Worm (Caenorhabditis elegans) whole organism, L4 larva: ENCODE results near the gene R01E6.5.

Experiments used
- F26F4.8 ChIP-seq: fragments of 200-800 bp; sonication (Bioruptor generic); conservative IDR thresholded peaks from 2 replicates; pipeline ENCODE4 v1.3.6; 2022; ENCODE audit warnings: missing genetic modification characterization, missing compliant biosample characterization
- T20F7.1 ChIP-seq: fragments of 200-800 bp; sonication (Bioruptor generic); optimal IDR thresholded peaks from 2 replicates; lab custom pipeline; 2018; ENCODE audit warnings: mild to moderate bottlenecking, missing genetic modification characterization, missing compliant biosample characterization
- T26A8.4 ChIP-seq: fragments of 200-800 bp; sonication (Bioruptor generic); IDR thresholded peaks from 2 replicates; pipeline ENCODE4 v1.3.6; 2022; ENCODE audit warnings: missing genetic modification characterization, missing compliant biosample characterization
- Y105C5A.15 ChIP-seq: fragments of 200-800 bp; sonication (Bioruptor generic); IDR thresholded peaks from 2 replicates; pipeline ENCODE4 v1.3.6; 2022; ENCODE audit warnings: missing genetic modification characterization, missing compliant biosample characterization
- Y48G9A.11 ChIP-seq: fragments of 200-800 bp; sonication (Bioruptor generic); IDR thresholded peaks from 2 replicates; pipeline ENCODE4 v1.3.6; 2022; ENCODE audit warnings: missing genetic modification reagents, missing genetic modification characterization, missing compliant biosample characterization
- ZK546.5 ChIP-seq, 2 experiments: sonication (generic microtip); optimal IDR thresholded peaks; 2 replicates each; lab custom pipeline; 2017; ENCODE audit warnings: missing biosample characterization in 2 of 2, missing genetic modification characterization in 2 of 2
- arid-1 ChIP-seq: fragments of 200-800 bp; sonication (Bioruptor generic); conservative IDR thresholded peaks from 2 replicates; pipeline ENCODE4 v1.3.6; 2022; ENCODE audit warnings: missing genetic modification reagents, missing genetic modification characterization, missing compliant biosample characterization
- ceh-28 ChIP-seq: fragments of 150-350 bp; optimal IDR thresholded peaks from 2 replicates; lab custom pipeline; 2014; ENCODE audit warnings: missing biosample characterization, missing genetic modification reagents, missing genetic modification characterization
- ceh-62 ChIP-seq: sonication (generic microtip); optimal IDR thresholded peaks from 2 replicates; lab custom pipeline; 2017; ENCODE audit warnings: missing biosample characterization, missing genetic modification characterization
- ceh-82 ChIP-seq: sonication (generic microtip); optimal IDR thresholded peaks from 2 replicates; lab custom pipeline; 2017; ENCODE audit warnings: missing biosample characterization, missing genetic modification characterization
- ces-1 ChIP-seq: fragments of 150-350 bp; sonication (generic microtip); optimal IDR thresholded peaks from 4 replicates; lab custom pipeline; 2014; ENCODE audit warnings: missing biosample characterization, missing genetic modification reagents, missing genetic modification characterization
- cey-2 ChIP-seq: sonication (generic microtip); optimal IDR thresholded peaks from 3 replicates; lab custom pipeline; 2017; ENCODE audit warnings: missing genetic modification characterization, mild to moderate bottlenecking, missing compliant biosample characterization, antibody characterized with exemption, borderline replicate concordance; ENCODE audit not compliant: insufficient read depth
- daf-19 ChIP-seq: fragments of 200-800 bp; sonication (Bioruptor generic); conservative IDR thresholded peaks from 2 replicates; pipeline ENCODE4 v1.3.6; 2022; ENCODE audit warnings: missing genetic modification characterization, missing compliant biosample characterization
- daf-8 ChIP-seq: fragments of 200-800 bp; sonication (Bioruptor generic); IDR thresholded peaks from 2 replicates; pipeline ENCODE4 v1.3.6; 2022; ENCODE audit warnings: missing genetic modification characterization, missing compliant biosample characterization
- dmd-6 ChIP-seq: fragments of 200-800 bp; sonication (Bioruptor generic); IDR thresholded peaks from 2 replicates; pipeline ENCODE4 v1.3.6; 2022; ENCODE audit warnings: missing genetic modification reagents, missing genetic modification characterization, missing compliant biosample characterization
- dmd-8 ChIP-seq: fragments of 200-800 bp; sonication (Bioruptor generic); IDR thresholded peaks from 2 replicates; pipeline ENCODE4 v1.3.6; 2022; ENCODE audit warnings: missing genetic modification characterization, missing compliant biosample characterization
- dmd-9 ChIP-seq: fragments of 200-800 bp; sonication (Bioruptor generic); IDR thresholded peaks from 2 replicates; pipeline ENCODE4 v1.3.6; 2022; ENCODE audit warnings: missing genetic modification reagents, missing genetic modification characterization, missing compliant biosample characterization
- dpl-1 ChIP-seq: fragments of 150-350 bp; optimal IDR thresholded peaks from 2 replicates; lab custom pipeline; 2014; ENCODE audit warnings: missing biosample characterization, missing genetic modification reagents, missing genetic modification characterization
- duxl-1 ChIP-seq: sonication (generic microtip); optimal IDR thresholded peaks from 2 replicates; lab custom pipeline; 2016; ENCODE audit warnings: mild to moderate bottlenecking, missing genetic modification characterization, moderate library complexity, missing compliant biosample characterization; ENCODE audit not compliant: poor library complexity
- egl-27 ChIP-seq: sonication (generic microtip); optimal IDR thresholded peaks from 3 replicates; lab custom pipeline; 2017; ENCODE audit warnings: missing biosample characterization, missing genetic modification reagents, missing genetic modification characterization
- egl-43 ChIP-seq: fragments of 200-800 bp; sonication (Bioruptor generic); IDR thresholded peaks from 2 replicates; pipeline ENCODE4 v1.3.6; 2022; ENCODE audit warnings: missing genetic modification reagents, missing genetic modification characterization, missing compliant biosample characterization
- fkh-10 ChIP-seq: fragments of 150-350 bp; optimal IDR thresholded peaks from 2 replicates; lab custom pipeline; 2014; ENCODE audit warnings: missing biosample characterization, missing genetic modification reagents, missing genetic modification characterization
- hlh-11 ChIP-seq: fragments of 200-800 bp; sonication (Bioruptor generic); optimal IDR thresholded peaks from 2 replicates; lab custom pipeline; 2018; ENCODE audit warnings: mild to moderate bottlenecking, missing genetic modification characterization, missing compliant biosample characterization
- jun-1 ChIP-seq: fragments of 150-350 bp; optimal IDR thresholded peaks from 2 replicates; lab custom pipeline; 2014; ENCODE audit warnings: missing biosample characterization, missing genetic modification reagents, missing genetic modification characterization
- lim-7 ChIP-seq: fragments of 200-800 bp; sonication (Bioruptor generic); IDR thresholded peaks from 2 replicates; pipeline ENCODE4 v1.3.6; 2022; ENCODE audit warnings: missing genetic modification characterization, missing compliant biosample characterization
- lin-15B ChIP-seq: fragments of 150-350 bp; sonication (generic microtip); optimal IDR thresholded peaks from 3 replicates; lab custom pipeline; 2014; ENCODE audit warnings: missing biosample characterization, missing genetic modification characterization
- lin-39 ChIP-seq: fragments of 150-350 bp; optimal IDR thresholded peaks from 2 replicates; lab custom pipeline; 2014; ENCODE audit warnings: missing biosample characterization, missing genetic modification reagents, missing genetic modification characterization
- madf-5 ChIP-seq, 2 experiments: fragments of 200-800 bp; sonication (Bioruptor generic); IDR thresholded peaks; 2 replicates each; pipeline ENCODE4 v1.3.6; 2022; ENCODE audit warnings: missing compliant biosample characterization in 2 of 2, missing genetic modification characterization in 2 of 2
- mdt-29 ChIP-seq: fragments of 200-800 bp; sonication (Bioruptor generic); IDR thresholded peaks from 2 replicates; pipeline ENCODE4 v1.3.6; 2022; ENCODE audit warnings: missing genetic modification reagents, missing genetic modification characterization, missing compliant biosample characterization
- mep-1 ChIP-seq: fragments of 150-350 bp; sonication (generic microtip); optimal IDR thresholded peaks from 3 replicates; lab custom pipeline; 2014; ENCODE audit warnings: missing biosample characterization, missing genetic modification characterization
- mxl-2 ChIP-seq: fragments of 200-800 bp; sonication (Bioruptor generic); conservative IDR thresholded peaks from 2 replicates; pipeline ENCODE4 v1.3.6; 2022; ENCODE audit warnings: missing genetic modification reagents, missing genetic modification characterization, missing compliant biosample characterization
- mxl-3 ChIP-seq: fragments of 200-800 bp; sonication (Bioruptor generic); optimal IDR thresholded peaks from 2 replicates; lab custom pipeline; 2018; ENCODE audit warnings: mild to moderate bottlenecking, missing genetic modification characterization, missing compliant biosample characterization
- nhr-102 ChIP-seq: sonication (generic microtip); optimal IDR thresholded peaks from 2 replicates; lab custom pipeline; 2016; ENCODE audit warnings: mild to moderate bottlenecking, missing genetic modification characterization, moderate library complexity, missing compliant biosample characterization
- nhr-111 ChIP-seq: fragments of 200-800 bp; sonication (Bioruptor generic); optimal IDR thresholded peaks from 2 replicates; lab custom pipeline; 2018; ENCODE audit warnings: mild to moderate bottlenecking, missing genetic modification characterization, missing compliant biosample characterization
- nhr-237 ChIP-seq: sonication (generic microtip); optimal IDR thresholded peaks from 2 replicates; lab custom pipeline; 2017; ENCODE audit warnings: missing biosample characterization, missing genetic modification characterization
- nhr-25 ChIP-seq: sonication (generic microtip); optimal IDR thresholded peaks from 2 replicates; lab custom pipeline; 2017; ENCODE audit warnings: missing genetic modification characterization, mild to moderate bottlenecking, missing compliant biosample characterization, antibody characterized with exemption, moderate library complexity, borderline replicate concordance; ENCODE audit not compliant: insufficient read depth
- nhr-28 ChIP-seq: fragments of 150-350 bp; optimal IDR thresholded peaks from 2 replicates; lab custom pipeline; 2014; ENCODE audit warnings: missing biosample characterization, missing genetic modification characterization
- nhr-42 ChIP-seq: fragments of 200-800 bp; sonication (Bioruptor generic); IDR thresholded peaks from 2 replicates; pipeline ENCODE4 v1.3.6; 2022; ENCODE audit warnings: missing genetic modification characterization, missing compliant biosample characterization
- nhr-6 ChIP-seq: fragments of 150-350 bp; optimal IDR thresholded peaks from 2 replicates; lab custom pipeline; 2014; ENCODE audit warnings: missing biosample characterization, missing genetic modification characterization
- pqm-1 ChIP-seq: sonication (generic microtip); optimal IDR thresholded peaks from 2 replicates; lab custom pipeline; 2017; ENCODE audit warnings: missing biosample characterization, missing genetic modification characterization
- saeg-2 ChIP-seq: fragments of 200-800 bp; sonication (Bioruptor generic); IDR thresholded peaks from 2 replicates; pipeline ENCODE4 v1.3.6; 2022; ENCODE audit warnings: missing genetic modification reagents, missing genetic modification characterization, missing compliant biosample characterization
- set-16 ChIP-seq: fragments of 200-800 bp; sonication (Bioruptor generic); IDR thresholded peaks from 2 replicates; pipeline ENCODE4 v1.3.6; 2022; ENCODE audit warnings: missing genetic modification reagents, missing genetic modification characterization, missing compliant biosample characterization
- spr-1 ChIP-seq: sonication (generic microtip); optimal IDR thresholded peaks from 2 replicates; lab custom pipeline; 2016; ENCODE audit warnings: mild to moderate bottlenecking, missing genetic modification characterization, missing compliant biosample characterization
- spr-3 ChIP-seq: fragments of 200-800 bp; sonication (Bioruptor generic); optimal IDR thresholded peaks from 2 replicates; lab custom pipeline; 2018; ENCODE audit warnings: mild to moderate bottlenecking, missing genetic modification characterization, missing compliant biosample characterization
- unc-39 ChIP-seq: sonication (generic microtip); optimal IDR thresholded peaks from 2 replicates; lab custom pipeline; 2017; ENCODE audit warnings: missing biosample characterization, missing genetic modification characterization
- unc-62 ChIP-seq, 3 experiments: fragments of 150-350 bp in 1 of 3; sonication (generic microtip); optimal IDR thresholded peaks in 2 of 3; peaks in 1 of 3; 1 replicate in 1 of 3; 2 replicates in 2 of 3; lab custom pipeline; 2014 to 2017; ENCODE audit warnings: missing biosample characterization in 3 of 3, missing genetic modification characterization in 3 of 3, missing genetic modification reagents in 3 of 3, missing genotype in 1 of 3
- zfp-2 ChIP-seq: sonication (generic microtip); optimal IDR thresholded peaks from 2 replicates; lab custom pipeline; 2016; ENCODE audit warnings: mild to moderate bottlenecking, missing genetic modification characterization, missing compliant biosample characterization
- zfp-3 ChIP-seq: fragments of 200-800 bp; sonication (Bioruptor generic); conservative IDR thresholded peaks from 2 replicates; pipeline ENCODE4 v1.3.6; 2022; ENCODE audit warnings: missing genetic modification reagents, missing genetic modification characterization, missing compliant biosample characterization
- ztf-11 ChIP-seq: fragments of 150-350 bp; optimal IDR thresholded peaks from 2 replicates; lab custom pipeline; 2014; ENCODE audit warnings: missing biosample characterization, missing genetic modification characterization

Gene R01E6.5

DNA sequence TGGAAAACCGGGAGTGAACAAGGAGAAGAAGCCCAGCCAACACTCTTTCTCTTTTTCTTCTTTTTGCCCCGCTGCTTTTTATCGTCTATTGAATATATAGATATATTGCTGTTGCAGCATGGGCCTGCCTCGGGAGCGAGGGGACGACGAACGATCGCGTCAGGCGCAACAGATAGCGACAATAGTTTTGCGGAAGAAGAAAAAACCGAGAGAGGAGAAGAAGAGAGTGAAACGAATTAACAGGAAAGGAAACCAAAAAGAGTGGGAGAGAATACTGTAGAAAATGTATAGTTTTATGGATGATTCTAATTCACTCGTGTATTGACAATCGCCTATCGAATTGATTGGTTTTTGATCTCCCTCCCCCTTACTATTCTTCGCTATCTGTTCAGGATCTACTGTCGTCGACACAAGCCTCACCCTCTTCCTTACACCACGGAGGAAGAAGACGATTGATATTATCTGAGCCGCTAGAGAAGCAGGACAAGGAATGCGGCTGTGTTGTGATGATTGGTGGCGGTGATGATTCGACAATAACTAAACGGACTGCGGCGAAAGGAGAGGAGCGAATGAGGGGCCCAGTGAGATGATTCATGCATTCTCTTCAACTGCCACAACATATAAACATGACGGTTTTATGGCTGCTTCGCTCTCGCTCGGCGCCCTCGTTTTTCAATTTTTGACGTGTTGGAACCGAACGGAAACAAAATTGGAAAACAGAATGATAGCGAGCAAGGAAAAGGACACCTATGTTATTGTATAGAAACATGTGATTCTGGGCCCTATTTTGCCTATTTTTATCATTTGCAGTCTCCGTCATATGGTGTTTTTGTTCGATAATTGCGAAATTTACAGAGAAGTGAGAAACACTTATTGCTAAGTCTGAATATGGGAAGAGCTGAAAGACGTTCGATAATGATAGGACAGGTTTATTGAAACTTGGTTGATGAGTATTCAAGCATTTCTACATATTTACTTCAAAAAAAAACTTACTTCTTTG is 10.3 kb upstream of the R01E6.5 start (continued):
- TF ChIP-seq T20F7.1 (GFP tag; lab: Kevin White, UChicago) (no peak), spr-1 (tag; lab: Kevin White, UChicago) (no peak), daf-8 (GFP tag; lab: Robert Waterston, UW) (no peak), zfp-2 (no peak), ceh-82 (tag; lab: Kevin White, UChicago) (no peak), nhr-28 (peak; percentile 40), zfp-3 (GFP tag; lab: Robert Waterston, UW) (no peak), lin-39 (tag; lab: Kevin White, UChicago) (no peak), egl-43 (no peak), duxl-1 (tag; lab: Kevin White, UChicago) (no peak), lin-15B (tag; lab: Kevin White, UChicago) (no peak), pqm-1 (tag; lab: Kevin White, UChicago) (peak; percentile 15), ZK546.5 (tag; optimal IDR thresholded peaks at IDR 0.05; lab: Kevin White, UChicago) (no peak), nhr-25 (tag; lab: Kevin White, UChicago) (no peak), lim-7 (GFP tag; lab: Robert Waterston, UW) (no peak), daf-19 (GFP tag; lab: Robert Waterston, UW) (no peak), nhr-42 (GFP tag; lab: Robert Waterston, UW) (no peak), nhr-111 (GFP tag; lab: Kevin White, UChicago) (no peak), madf-5 (GFP tag; IDR thresholded peaks at IDR 0.05; lab: Robert Waterston, UW) (no peak), mxl-2 (GFP tag; lab: Robert Waterston, UW) (no peak), Y48G9A.11 (no peak), ceh-28 (tag; lab: Kevin White, UChicago) (no peak), unc-62 (GFP tag; optimal IDR thresholded peaks at IDR 0.05 in 1 of 2; lab: Kevin White, UChicago) (peak in 1 of 2 experiments; percentile 68), unc-62 (tag; optimal IDR thresholded peaks at IDR 0.05; lab: Kevin White, UChicago) (no peak), cey-2 (tag; lab: Kevin White, UChicago) (no peak), unc-39 (tag; lab: Kevin White, UChicago) (no peak), hlh-11 (peak; percentile 49), mep-1 (no peak), F26F4.8 (no peak), nhr-6 (tag; lab: Kevin White, UChicago) (no peak), ces-1 (no peak), dmd-9 (GFP tag; lab: Robert Waterston, UW) (no peak), dmd-8 (GFP tag; lab: Robert Waterston, UW) (no peak), set-16 (GFP tag; lab: Robert Waterston, UW) (no peak), jun-1 (no peak), saeg-2 (GFP tag; lab: Robert Waterston, UW) (no peak), mxl-3 (GFP tag; lab: Kevin White, UChicago) (peak; percentile 10), T26A8.4 (GFP tag; lab: Robert Waterston, UW) (no peak), spr-3 (GFP tag; lab: Kevin White, UChicago) (no peak), nhr-237 (tag; lab: Kevin White, UChicago) (no peak), nhr-102 (tag; lab: Kevin White, UChicago) (no peak), arid-1 (GFP tag; lab: Robert Waterston, UW) (no peak), ztf-11 (no peak), mdt-29 (GFP tag; lab: Robert Waterston, UW) (no peak), fkh-10 (GFP tag; lab: Kevin White, UChicago) (no peak), dpl-1 (GFP tag; lab: Kevin White, UChicago) (no peak), dmd-6 (GFP tag; lab: Robert Waterston, UW) (peak; percentile 40), ceh-62 (tag; lab: Kevin White, UChicago) (no peak), Y105C5A.15 (GFP tag; lab: Robert Waterston, UW) (no peak), egl-27 (no peak)
